Fruit fly (Drosophila melanogaster): ENCODE results near the gene iPLA2-VIA.

dm6 chr3L:9893983-9894382, 29.8 kb upstream of the iPLA2-VIA start:
- no peak for TF ChIP-seq Pif1B (GFP tag; optimal IDR thresholded peaks at IDR 0.05)
- TF ChIP-seq gl (tag; optimal IDR thresholded peaks at IDR 0.05): no peak
- no peak for TF ChIP-seq Pif1A (GFP tag; optimal IDR thresholded peaks at IDR 0.05)
- no peak for TF ChIP-seq Ets98B (GFP tag; IDR thresholded peaks at IDR 0.05)
- TF ChIP-seq CG8301 (tag; optimal IDR thresholded peaks at IDR 0.05): no peak
- TF ChIP-seq CG12605 (GFP tag; IDR thresholded peaks at IDR 0.05): no peak
- TF ChIP-seq CG13204 (GFP tag; optimal IDR thresholded peaks at IDR 0.05): no peak
- TF ChIP-seq CG17806 (tag; optimal IDR thresholded peaks at IDR 0.05): no peak
- TF ChIP-seq rn (GFP tag; IDR thresholded peaks at IDR 0.05): no peak
- no peak for TF ChIP-seq D1 (tag; optimal IDR thresholded peaks at IDR 0.05)
- no peak for TF ChIP-seq CG10348 (GFP tag; IDR thresholded peaks at IDR 0.05)
